Worm (Caenorhabditis elegans): Measurements from ENCODE around the gene H04D03.6.
A peak's percentile ranks its signal among the peaks of the same experiment; 100 is the strongest.

H04D03.6 gene

DNA sequence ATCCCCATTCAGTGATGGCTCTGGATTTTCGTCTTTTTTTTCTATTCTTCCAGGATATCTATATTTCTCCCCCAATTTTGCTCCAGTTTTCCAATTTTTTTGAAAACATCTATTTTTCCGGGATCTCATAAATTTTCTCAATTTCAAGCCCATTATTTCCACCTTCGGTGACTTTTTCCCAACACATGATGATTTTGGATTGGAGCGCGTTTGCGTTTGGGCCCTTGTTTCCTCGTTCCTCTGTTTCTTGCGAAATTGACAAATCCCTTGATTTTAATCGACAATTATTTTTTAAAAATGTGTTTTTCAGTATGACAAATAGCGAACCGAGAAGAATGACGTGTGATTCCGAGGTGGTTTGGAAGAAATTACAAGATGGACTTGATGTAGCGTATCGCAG is 32.2 kb upstream of the H04D03.6 start, which contains the start of gene cul-1:
Gene cul-1, plus strand, starts transcription at position 311 of the 400 bp plus-strand sequence.
- TF ChIP-seq ztf-4 (tag; optimal IDR thresholded peaks at IDR 0.05) (no peak), nfya-1 (tag; optimal IDR thresholded peaks at IDR 0.05; ENCODE audit: insufficient read depth) (peak; percentile 25), pha-4 (tag; optimal IDR thresholded peaks at IDR 0.05) (peak; percentile 1), egl-5 (tag; optimal IDR thresholded peaks at IDR 0.05) (peak; percentile 80), nhr-11 (tag; optimal IDR thresholded peaks at IDR 0.05) (no peak), lin-15B (tag; optimal IDR thresholded peaks at IDR 0.05) (peak; percentile 23), skn-1 (tag; optimal IDR thresholded peaks at IDR 0.05) (peak; percentile 94)

DNA sequence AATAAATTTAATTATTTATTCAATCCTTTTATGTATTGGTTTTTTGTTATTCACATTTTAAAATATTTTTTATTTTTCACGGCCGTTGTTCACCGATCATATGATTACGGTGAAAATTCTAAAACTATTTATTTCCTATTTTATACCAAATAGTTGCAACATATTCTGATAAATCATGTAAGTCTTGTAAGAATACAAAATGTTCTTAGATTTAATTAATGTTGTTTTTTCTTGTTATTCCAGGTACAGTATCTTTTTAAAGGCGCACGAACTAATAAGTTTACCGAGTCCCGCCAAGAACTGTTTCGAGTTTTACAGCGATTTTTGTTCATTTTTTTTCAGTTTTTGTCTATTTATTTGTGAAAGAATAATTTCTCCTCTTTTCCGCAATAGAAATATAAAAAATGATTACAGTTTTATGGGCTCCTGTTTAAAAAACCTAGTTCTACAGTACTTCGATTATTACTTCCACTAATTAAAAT is 30.9 kb upstream of the H04D03.6 start, which contains the start of gene D2045.5:
Gene D2045.5, minus strand, starts transcription at position 51 of the 482 bp plus-strand sequence.
- TF ChIP-seq egl-5 (tag; optimal IDR thresholded peaks at IDR 0.05) (no peak), lsy-12 (tag; optimal IDR thresholded peaks at IDR 0.05) (no peak), nhr-67 (tag; optimal IDR thresholded peaks at IDR 0.05) (no peak), unc-62 (GFP tag; optimal IDR thresholded peaks at IDR 0.05) (no peak), nhr-77 (tag; optimal IDR thresholded peaks at IDR 0.05) (no peak), elt-3 (tag; optimal IDR thresholded peaks at IDR 0.05) (no peak), nfya-1 (tag; optimal IDR thresholded peaks at IDR 0.05; ENCODE audit: insufficient read depth) (no peak), ceh-16 (tag; optimal IDR thresholded peaks at IDR 0.05) (no peak)

ce11 chrIII:10464455-10464854 is 25.8 kb upstream of the H04D03.6 start:
- TF ChIP-seq pha-4 (tag; optimal IDR thresholded peaks at IDR 0.05) (no peak), elt-1 (tag; optimal IDR thresholded peaks at IDR 0.05) (no peak), hmg-11 (tag; optimal IDR thresholded peaks at IDR 0.05) (no peak)

- TF ChIP-seq nhr-23 (tag; optimal IDR thresholded peaks at IDR 0.05), result peak; percentile 67
- TF ChIP-seq nhr-12 (tag; optimal IDR thresholded peaks at IDR 0.05), result no peak
- no peak for TF ChIP-seq egl-27 (tag; optimal IDR thresholded peaks at IDR 0.05)
- no peak for TF ChIP-seq nhr-43 (tag; optimal IDR thresholded peaks at IDR 0.05; ENCODE audit: poor library complexity, severe bottlenecking)
- no peak for TF ChIP-seq elt-3 (tag; optimal IDR thresholded peaks at IDR 0.05)
- no peak for TF ChIP-seq fkh-10 (GFP tag; optimal IDR thresholded peaks at IDR 0.05)
- no peak for TF ChIP-seq nhr-28 (tag; optimal IDR thresholded peaks at IDR 0.05)
- TF ChIP-seq nhr-11 (tag; optimal IDR thresholded peaks at IDR 0.05), result no peak
- no peak for TF ChIP-seq ceh-16 (tag; optimal IDR thresholded peaks at IDR 0.05)
- no peak for TF ChIP-seq lin-15B (tag; optimal IDR thresholded peaks at IDR 0.05)
- TF ChIP-seq hmg-11 (tag; optimal IDR thresholded peaks at IDR 0.05), result no peak
- TF ChIP-seq eor-1 (tag; optimal IDR thresholded peaks at IDR 0.05), result no peak
- TF ChIP-seq ceh-28 (tag; optimal IDR thresholded peaks at IDR 0.05), result peak; percentile 84
- no peak for TF ChIP-seq R02D3.7 (tag; optimal IDR thresholded peaks at IDR 0.05)
- TF ChIP-seq ceh-82 (tag; optimal IDR thresholded peaks at IDR 0.05), result no peak
- no peak for TF ChIP-seq tbx-2 (tag; optimal IDR thresholded peaks at IDR 0.05)
- TF ChIP-seq pha-4 (tag; optimal IDR thresholded peaks at IDR 0.05), result peak; percentile 70
- TF ChIP-seq aly-2 (tag; optimal IDR thresholded peaks at IDR 0.05), result no peak
- TF ChIP-seq jun-1 (tag; optimal IDR thresholded peaks at IDR 0.05), result peak; percentile 18
- no peak for TF ChIP-seq fkh-2 (tag; optimal IDR thresholded peaks at IDR 0.05)
- no peak for TF ChIP-seq lsy-12 (tag; optimal IDR thresholded peaks at IDR 0.05)
- TF ChIP-seq sea-2 (GFP tag; optimal IDR thresholded peaks at IDR 0.05), result no peak
- no peak for TF ChIP-seq fos-1 (tag; optimal IDR thresholded peaks at IDR 0.05)
- no peak for TF ChIP-seq ztf-11 (tag; optimal IDR thresholded peaks at IDR 0.05)
- TF ChIP-seq snpc-4 (tag; optimal IDR thresholded peaks at IDR 0.05), result no peak
- no peak for TF ChIP-seq unc-39 (tag; optimal IDR thresholded peaks at IDR 0.05)
- peak; percentile 32 for TF ChIP-seq nfya-1 (tag; optimal IDR thresholded peaks at IDR 0.05; ENCODE audit: insufficient read depth)
- no peak for TF ChIP-seq zag-1 (tag; optimal IDR thresholded peaks at IDR 0.05)
- peak; percentile 36 for TF ChIP-seq ama-1 (optimal IDR thresholded peaks at IDR 0.05)
- no peak for TF ChIP-seq mdl-1 (tag; optimal IDR thresholded peaks at IDR 0.05)
- TF ChIP-seq egl-5 (tag; optimal IDR thresholded peaks at IDR 0.05), result no peak
- TF ChIP-seq ztf-4 (tag; optimal IDR thresholded peaks at IDR 0.05), result no peak
- TF ChIP-seq nhr-76 (tag; optimal IDR thresholded peaks at IDR 0.05), result no peak
- TF ChIP-seq elt-2 (tag; optimal IDR thresholded peaks at IDR 0.05), result peak; percentile 32
- TF ChIP-seq nhr-237 (tag; optimal IDR thresholded peaks at IDR 0.05), result no peak
- TF ChIP-seq nhr-25 (tag; optimal IDR thresholded peaks at IDR 0.05), result peak; percentile 70
- peak; percentile 69 for TF ChIP-seq pqm-1 (tag; optimal IDR thresholded peaks at IDR 0.05)
- no peak for TF ChIP-seq nhr-77 (tag; optimal IDR thresholded peaks at IDR 0.05)
- no peak for TF ChIP-seq elt-1 (tag; optimal IDR thresholded peaks at IDR 0.05)
- TF ChIP-seq ceh-9 (tag; optimal IDR thresholded peaks at IDR 0.05), result no peak
- no peak for TF ChIP-seq lin-39 (tag; optimal IDR thresholded peaks at IDR 0.05)
- TF ChIP-seq skn-1 (tag; optimal IDR thresholded peaks at IDR 0.05), result peak; percentile 44
- TF ChIP-seq mml-1 (tag; optimal IDR thresholded peaks at IDR 0.05), result no peak
- no peak for TF ChIP-seq nhr-67 (tag; optimal IDR thresholded peaks at IDR 0.05)
- no peak for TF ChIP-seq daf-12 (tag; optimal IDR thresholded peaks at IDR 0.05)
Measured at ce11 chrIII:10463653-10464052, 25.0 kb upstream of the H04D03.6 start.

Measured in whole organism, L3 larva.